Fruit fly (Drosophila melanogaster): ENCODE measurements around the gene CG7382.

CG7382 gene

DNA sequence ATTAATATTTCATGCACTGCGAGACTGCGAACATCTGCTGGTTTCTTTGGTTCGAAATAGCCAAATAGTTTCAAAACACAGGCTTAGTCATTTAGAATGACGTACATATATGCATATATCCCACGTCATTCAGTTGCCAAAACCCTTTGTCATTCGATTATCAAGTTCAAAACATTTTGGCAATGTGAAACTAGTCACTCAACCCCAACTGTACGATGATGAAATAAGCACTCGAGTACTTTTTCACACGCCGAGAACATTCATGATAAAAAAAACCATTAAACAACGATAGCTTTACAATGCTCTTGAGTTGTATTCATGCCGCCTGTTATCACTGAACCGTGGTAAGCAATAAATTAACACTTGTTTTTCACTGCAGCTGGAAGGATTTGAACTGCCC is 1.1 kb upstream of the CG7382 start (continued):
- TF ChIP-seq Gug (GFP tag; IDR thresholded peaks at IDR 0.05) = no peak
- peak; percentile 11 for TF ChIP-seq CG7839 (tag; optimal IDR thresholded peaks at IDR 0.05)
- no peak for TF ChIP-seq Fer2 (tag; optimal IDR thresholded peaks at IDR 0.05)
- TF ChIP-seq Sox100B (GFP tag; optimal IDR thresholded peaks at IDR 0.05) = no peak
- no peak for TF ChIP-seq CG8765 (GFP tag; IDR thresholded peaks at IDR 0.05)
- no peak for TF ChIP-seq ken (GFP tag; IDR thresholded peaks at IDR 0.05)
- TF ChIP-seq trem (tag; optimal IDR thresholded peaks at IDR 0.05) = no peak
- TF ChIP-seq Pdp1 (GFP tag; optimal IDR thresholded peaks at IDR 0.05) = peak in 1 of 2 experiments; percentile 20
- TF ChIP-seq CkIIα-i1 (GFP tag; IDR thresholded peaks at IDR 0.05) = no peak
- TF ChIP-seq tio (GFP tag; optimal IDR thresholded peaks at IDR 0.05) = no peak
- no peak for TF ChIP-seq CG17328 (GFP tag; IDR thresholded peaks at IDR 0.05)
- no peak for TF ChIP-seq Ptx1 (GFP tag; IDR thresholded peaks at IDR 0.05)
- TF ChIP-seq CG12299 (tag; optimal IDR thresholded peaks at IDR 0.05) = no peak
- TF ChIP-seq bab2 (GFP tag; optimal IDR thresholded peaks at IDR 0.05) = no peak

dm6 chr2L:5517393-5517792 is 2.3 kb downstream of the CG7382 start, which contains the start of gene CG14020:
Gene CG14020, plus strand, starts transcription at chr2L:5517737.
- TF ChIP-seq wor (GFP tag; IDR thresholded peaks at IDR 0.05) (no peak), CoRest (tag; optimal IDR thresholded peaks at IDR 0.05) (no peak), HmgZ (tag; optimal IDR thresholded peaks at IDR 0.05) (no peak), scrt (GFP tag; optimal IDR thresholded peaks at IDR 0.05) (no peak), Optix (GFP tag; IDR thresholded peaks at IDR 0.05) (no peak), CG18011 (GFP tag; optimal IDR thresholded peaks at IDR 0.05) (no peak), knrl (GFP tag; IDR thresholded peaks at IDR 0.05; ENCODE audit: partially characterized antibody) (no peak), sens (GFP tag) (peak; percentile 50), pros (GFP tag; optimal IDR thresholded peaks at IDR 0.05) (no peak), Xrp1 (GFP tag; IDR thresholded peaks at IDR 0.05) (no peak), dpn (GFP tag; optimal IDR thresholded peaks at IDR 0.05) (no peak), CG4617 (GFP tag; optimal IDR thresholded peaks at IDR 0.05; ENCODE audit: borderline replicate concordance) (no peak), gsb (GFP tag; IDR thresholded peaks at IDR 0.05) (no peak), CG2116 (GFP tag; optimal IDR thresholded peaks at IDR 0.05) (no peak), zf30C (GFP tag; optimal IDR thresholded peaks at IDR 0.05) (no peak), CG32532 (GFP tag; IDR thresholded peaks at IDR 0.05) (no peak), Sox100B (GFP tag; optimal IDR thresholded peaks at IDR 0.05) (no peak), CG2875 (GFP tag; optimal IDR thresholded peaks at IDR 0.05) (no peak), CG12942 (GFP tag; optimal IDR thresholded peaks at IDR 0.05) (no peak), CG10979 (tag; optimal IDR thresholded peaks at IDR 0.05) (no peak), bsh (GFP tag; optimal IDR thresholded peaks at IDR 0.05) (no peak), her (GFP tag; optimal IDR thresholded peaks at IDR 0.05) (no peak), Dref (GFP tag; IDR thresholded peaks at IDR 0.05) (peak; percentile 53), eve (GFP tag; optimal IDR thresholded peaks at IDR 0.05) (no peak), fu2 (GFP tag; optimal IDR thresholded peaks at IDR 0.05) (no peak), PHDP (tag; optimal IDR thresholded peaks at IDR 0.05) (no peak), CG14667 (GFP tag; IDR thresholded peaks at IDR 0.05) (no peak), Spps (tag; optimal IDR thresholded peaks at IDR 0.05) (no peak), toy (GFP tag; IDR thresholded peaks at IDR 0.05) (no peak), CG8089 (GFP tag; optimal IDR thresholded peaks at IDR 0.05) (no peak), Drgx (GFP tag; IDR thresholded peaks at IDR 0.05) (no peak), CG4730 (GFP tag; IDR thresholded peaks at IDR 0.05) (no peak), Dll (GFP tag; IDR thresholded peaks at IDR 0.05; ENCODE audit: partially characterized antibody) (no peak; the same call in 3 of the 4 replicates), Pdp1 (GFP tag; optimal IDR thresholded peaks at IDR 0.05) (no peak), Fer2 (tag; optimal IDR thresholded peaks at IDR 0.05) (no peak), CHES-1-like (GFP tag; optimal IDR thresholded peaks at IDR 0.05) (no peak), Dp (GFP tag; optimal IDR thresholded peaks at IDR 0.05) (peak; percentile 45), CG13287 (GFP tag; IDR thresholded peaks at IDR 0.05; ENCODE audit: partially characterized antibody) (peak; percentile 25; the same call in 1 of the 2 replicates), BEAF-32 (GFP tag; optimal IDR thresholded peaks at IDR 0.05) (peak; percentile 6)

Measured in whole organism, embryonic.